Worm (Caenorhabditis elegans) whole organism, late embryonic: Measurements from ENCODE around the gene F52F10.2.

Experiments
- C08G9.2 ChIP-seq: sonication (generic microtip); optimal IDR thresholded peaks from 2 replicates; lab custom pipeline; 2016; ENCODE audit warnings: mild to moderate bottlenecking, missing genetic modification characterization, moderate library complexity, missing compliant biosample characterization
- C38D4.7 ChIP-seq: fragments of 200-800 bp; sonication (Bioruptor generic); optimal IDR thresholded peaks from 2 replicates; lab custom pipeline; 2018; ENCODE audit warnings: mild to moderate bottlenecking, missing genetic modification characterization, moderate library complexity, missing compliant biosample characterization
- F13H6.1 ChIP-seq: sonication (generic microtip); optimal IDR thresholded peaks from 2 replicates; lab custom pipeline; 2016; ENCODE audit warnings: missing genetic modification characterization, missing compliant biosample characterization
- K02D7.2 ChIP-seq: sonication (generic microtip); optimal IDR thresholded peaks from 2 replicates; lab custom pipeline; 2017; ENCODE audit warnings: mild to moderate bottlenecking, missing genetic modification characterization, missing compliant biosample characterization
- K09A11.1 ChIP-seq: sonication (generic microtip); optimal IDR thresholded peaks from 2 replicates; lab custom pipeline; 2017; ENCODE audit warnings: antibody characterized with exemption, mild to moderate bottlenecking, missing genetic modification characterization, missing compliant biosample characterization; ENCODE audit not compliant: insufficient read depth
- Y22D7AL.16 ChIP-seq: sonication (generic microtip); optimal IDR thresholded peaks from 2 replicates; lab custom pipeline; 2016; ENCODE audit warnings: missing genetic modification characterization, missing compliant biosample characterization
- ama-1 ChIP-seq: fragments of 150-350 bp; optimal IDR thresholded peaks from 2 replicates; lab custom pipeline; 2014
- ceh-14 ChIP-seq: sonication (generic microtip); optimal IDR thresholded peaks from 2 replicates; lab custom pipeline; 2016; ENCODE audit warnings: missing genotype, missing genetic modification characterization, missing compliant biosample characterization
- ceh-19 ChIP-seq: fragments of 200-800 bp; sonication (Bioruptor generic); optimal IDR thresholded peaks from 2 replicates; lab custom pipeline; 2018; ENCODE audit warnings: mild to moderate bottlenecking, missing genetic modification characterization, missing compliant biosample characterization
- ceh-2 ChIP-seq: sonication (generic microtip); optimal IDR thresholded peaks from 2 replicates; lab custom pipeline; 2016; ENCODE audit warnings: missing genotype, missing genetic modification characterization, missing compliant biosample characterization
- ceh-22 ChIP-seq: sonication (generic microtip); optimal IDR thresholded peaks from 2 replicates; lab custom pipeline; 2017; ENCODE audit warnings: missing biosample characterization, missing genetic modification characterization
- ceh-24 ChIP-seq: sonication (generic microtip); optimal IDR thresholded peaks from 2 replicates; lab custom pipeline; 2016; ENCODE audit warnings: mild to moderate bottlenecking, missing genetic modification characterization, missing compliant biosample characterization
- ceh-31 ChIP-seq: sonication (generic microtip); optimal IDR thresholded peaks from 2 replicates; lab custom pipeline; 2016; ENCODE audit warnings: missing genetic modification characterization, missing compliant biosample characterization
- ceh-34 ChIP-seq: sonication (generic microtip); optimal IDR thresholded peaks from 2 replicates; lab custom pipeline; 2016; ENCODE audit warnings: mild to moderate bottlenecking, missing genetic modification characterization, missing compliant biosample characterization
- ceh-45 ChIP-seq: fragments of 200-800 bp; sonication (Bioruptor generic); IDR thresholded peaks from 2 replicates; pipeline ENCODE4 v1.3.6; 2022; ENCODE audit warnings: missing genetic modification reagents, missing genetic modification characterization, missing compliant biosample characterization
- ceh-48 ChIP-seq: sonication (generic microtip); optimal IDR thresholded peaks from 2 replicates; lab custom pipeline; 2016; ENCODE audit warnings: missing genetic modification characterization, inconsistent platforms, missing compliant biosample characterization
- elt-4 ChIP-seq: sonication (generic microtip); optimal IDR thresholded peaks from 2 replicates; lab custom pipeline; 2016; ENCODE audit warnings: missing genetic modification characterization, missing compliant biosample characterization
- ets-4 ChIP-seq: sonication (generic microtip); optimal IDR thresholded peaks from 2 replicates; lab custom pipeline; 2016; ENCODE audit warnings: missing genetic modification characterization, missing compliant biosample characterization
- fax-1 ChIP-seq: sonication (generic microtip); optimal IDR thresholded peaks from 2 replicates; lab custom pipeline; 2016; ENCODE audit warnings: missing genotype, missing genetic modification characterization, missing compliant biosample characterization
- fkh-6 ChIP-seq: sonication (generic microtip); optimal IDR thresholded peaks from 2 replicates; lab custom pipeline; 2016; ENCODE audit warnings: missing genetic modification characterization, missing compliant biosample characterization
- gmeb-2 ChIP-seq: sonication (generic microtip); optimal IDR thresholded peaks from 2 replicates; lab custom pipeline; 2016; ENCODE audit warnings: missing genetic modification characterization, inconsistent platforms, missing compliant biosample characterization
- hlh-13 ChIP-seq: fragments of 200-800 bp; sonication (Bioruptor generic); optimal IDR thresholded peaks from 2 replicates; lab custom pipeline; 2018; ENCODE audit warnings: mild to moderate bottlenecking, missing genetic modification characterization, missing compliant biosample characterization
- hlh-30 ChIP-seq: sonication (generic microtip); optimal IDR thresholded peaks from 2 replicates; lab custom pipeline; 2017; ENCODE audit warnings: antibody characterized with exemption, missing genetic modification characterization, missing compliant biosample characterization; ENCODE audit not compliant: insufficient read depth
- mec-3 ChIP-seq: sonication (generic microtip); optimal IDR thresholded peaks from 2 replicates; lab custom pipeline; 2016; ENCODE audit warnings: borderline replicate concordance, missing genetic modification characterization, missing compliant biosample characterization
- nhr-232 ChIP-seq: sonication (generic microtip); optimal IDR thresholded peaks from 2 replicates; lab custom pipeline; 2016; ENCODE audit warnings: missing genetic modification characterization, missing compliant biosample characterization
- odd-2 ChIP-seq: sonication (generic microtip); optimal IDR thresholded peaks from 2 replicates; lab custom pipeline; 2017; ENCODE audit warnings: antibody characterized with exemption, mild to moderate bottlenecking, missing genetic modification characterization, missing compliant biosample characterization
- pag-3 ChIP-seq: sonication (generic microtip); optimal IDR thresholded peaks from 2 replicates; lab custom pipeline; 2016; ENCODE audit warnings: missing compliant biosample characterization, missing genetic modification characterization, borderline replicate concordance
- pax-1 ChIP-seq: fragments of 150-350 bp; optimal IDR thresholded peaks from 2 replicates; lab custom pipeline; 2014; ENCODE audit warnings: missing biosample characterization, missing genetic modification characterization
- pha-2 ChIP-seq: sonication (generic microtip); optimal IDR thresholded peaks from 2 replicates; lab custom pipeline; 2017; ENCODE audit warnings: mild to moderate bottlenecking, missing genetic modification characterization, missing compliant biosample characterization
- pha-4 ChIP-seq: fragments of 150-350 bp; optimal IDR thresholded peaks from 2 replicates; lab custom pipeline; 2018; ENCODE audit warnings: missing biosample characterization, missing genetic modification reagents, missing genetic modification characterization
- pqm-1 ChIP-seq: sonication (generic microtip); optimal IDR thresholded peaks from 2 replicates; lab custom pipeline; 2016; ENCODE audit warnings: missing genetic modification characterization, missing compliant biosample characterization
- rnt-1 ChIP-seq: sonication (generic microtip); optimal IDR thresholded peaks from 2 replicates; lab custom pipeline; 2016; ENCODE audit warnings: missing genetic modification characterization, missing compliant biosample characterization
- sox-4 ChIP-seq: sonication (generic microtip); optimal IDR thresholded peaks from 2 replicates; lab custom pipeline; 2017; ENCODE audit warnings: mild to moderate bottlenecking, missing genetic modification characterization, inconsistent platforms, missing compliant biosample characterization
- syd-9 ChIP-seq: sonication (generic microtip); optimal IDR thresholded peaks from 2 replicates; lab custom pipeline; 2016; ENCODE audit warnings: mild to moderate bottlenecking, missing genetic modification characterization, moderate library complexity, missing compliant biosample characterization
- tbx-2 ChIP-seq: sonication (generic microtip); optimal IDR thresholded peaks from 2 replicates; lab custom pipeline; 2016; ENCODE audit warnings: missing genetic modification characterization, missing compliant biosample characterization
- tbx-7 ChIP-seq: sonication (generic microtip); optimal IDR thresholded peaks from 2 replicates; lab custom pipeline; 2016; ENCODE audit warnings: missing genotype, missing genetic modification characterization, missing compliant biosample characterization
- unc-42 ChIP-seq: sonication (generic microtip); optimal IDR thresholded peaks from 2 replicates; lab custom pipeline; 2016; ENCODE audit warnings: missing genotype, missing genetic modification characterization, missing compliant biosample characterization
- unc-86 ChIP-seq: sonication (generic microtip); optimal IDR thresholded peaks from 2 replicates; lab custom pipeline; 2016; ENCODE audit warnings: missing genetic modification characterization, missing compliant biosample characterization
- zip-5 ChIP-seq: sonication (generic microtip); optimal IDR thresholded peaks from 2 replicates; lab custom pipeline; 2016; ENCODE audit warnings: missing genetic modification characterization, missing compliant biosample characterization

Gene F52F10.2

ce11 chrV:1547843-1548242 lies at the start of gene F52F10.2:
Gene F52F10.2 (plus strand): TSS chrV:1548143.
- TF ChIP-seq pag-3 (no peak), mec-3 (tag; lab: Kevin White, UChicago) (no peak), ama-1 (lab: Kevin White, UChicago) (no peak), F13H6.1 (tag; lab: Kevin White, UChicago) (no peak), syd-9 (tag; lab: Kevin White, UChicago) (no peak), ceh-45 (GFP tag; lab: Robert Waterston, UW) (no peak), nhr-232 (tag; lab: Kevin White, UChicago) (no peak)

- TF ChIP-seq pha-2, result no peak
- TF ChIP-seq hlh-30 (tag; lab: Kevin White, UChicago), result no peak
- TF ChIP-seq unc-86 (tag; lab: Kevin White, UChicago), result no peak
- no peak for TF ChIP-seq ceh-14 (tag; lab: Kevin White, UChicago)
- TF ChIP-seq ceh-34 (tag; lab: Kevin White, UChicago), result no peak
- TF ChIP-seq pha-4, result no peak
- TF ChIP-seq unc-42 (tag; lab: Kevin White, UChicago), result no peak
- TF ChIP-seq tbx-2 (tag; lab: Kevin White, UChicago), result no peak
- no peak for TF ChIP-seq K02D7.2 (tag; lab: Kevin White, UChicago)
- TF ChIP-seq odd-2 (tag; lab: Kevin White, UChicago), result no peak
- TF ChIP-seq rnt-1 (tag; lab: Kevin White, UChicago), result no peak
- TF ChIP-seq ceh-19 (GFP tag; lab: Kevin White, UChicago), result no peak
- TF ChIP-seq ama-1 (lab: Kevin White, UChicago), result no peak
- no peak for TF ChIP-seq fax-1
- no peak for TF ChIP-seq K09A11.1 (tag; lab: Kevin White, UChicago)
- TF ChIP-seq ceh-2 (tag; lab: Kevin White, UChicago), result no peak
- TF ChIP-seq, all 69 proteins: peak for 0
These were observed 48.8 kb upstream of the F52F10.2 start, which contains the start of gene sru-27 for ce11 chrV:1499140-1499539. Gene sru-27 (plus strand): TSS chrV:1499440.

- no peak for TF ChIP-seq hlh-13 (GFP tag; lab: Kevin White, UChicago)
- TF ChIP-seq fax-1, result no peak
- TF ChIP-seq sox-4 (tag; lab: Kevin White, UChicago), result no peak
- TF ChIP-seq elt-4 (tag; lab: Kevin White, UChicago), result no peak
- TF ChIP-seq ceh-31 (tag; lab: Kevin White, UChicago), result no peak
- no peak for TF ChIP-seq tbx-7 (tag; lab: Kevin White, UChicago)
- no peak for TF ChIP-seq C08G9.2
- no peak for TF ChIP-seq ceh-48 (tag; lab: Kevin White, UChicago)
- no peak for TF ChIP-seq pag-3
- TF ChIP-seq rnt-1 (tag; lab: Kevin White, UChicago), result no peak
- no peak for TF ChIP-seq ceh-24 (tag; lab: Kevin White, UChicago)
- no peak for TF ChIP-seq ceh-22 (tag; lab: Kevin White, UChicago)
- TF ChIP-seq, all 69 proteins: peak for 0
These were observed 41.9 kb upstream of the F52F10.2 start, which contains the start of gene sru-28 for ce11 chrV:1505995-1506394. Gene sru-28 (plus strand): TSS chrV:1506295.

- TF ChIP-seq fkh-6 (tag; lab: Kevin White, UChicago) (no peak), elt-4 (tag; lab: Kevin White, UChicago) (no peak), pax-1 (tag; lab: Kevin White, UChicago) (no peak), odd-2 (tag; lab: Kevin White, UChicago) (no peak), unc-42 (tag; lab: Kevin White, UChicago) (no peak)
These were observed 36.4 kb upstream of the F52F10.2 start, which contains the start of gene nhr-260 for ce11 chrV:1511537-1511936. Gene nhr-260 (minus strand): TSS chrV:1511637.

ce11 chrV:1521845-1522244 lies 26.1 kb upstream of the F52F10.2 start, which contains the start of gene str-240:
Gene str-240 (minus strand): TSS chrV:1521945.
- TF ChIP-seq gmeb-2 (tag; lab: Kevin White, UChicago) (no peak), K02D7.2 (tag; lab: Kevin White, UChicago) (no peak), rnt-1 (tag; lab: Kevin White, UChicago) (no peak), Y22D7AL.16 (tag; lab: Kevin White, UChicago) (no peak), pqm-1 (no peak), C38D4.7 (GFP tag; lab: Kevin White, UChicago) (no peak), ets-4 (tag; lab: Kevin White, UChicago) (no peak), syd-9 (tag; lab: Kevin White, UChicago) (no peak), zip-5 (no peak), ama-1 (lab: Kevin White, UChicago) (no peak)
